Worm (Caenorhabditis elegans) whole organism, mixed stage, embryonic: ENCODE results near the gene srlf-29.

Experiments used
- ceh-83 ChIP-seq: fragments of 200-800 bp; sonication (Bioruptor generic); optimal IDR thresholded peaks from 2 replicates; lab custom pipeline; 2018; ENCODE audit warnings: mild to moderate bottlenecking, missing genetic modification characterization, missing compliant biosample characterization
- ces-1 ChIP-seq: fragments of 150-350 bp; optimal IDR thresholded peaks from 2 replicates; lab custom pipeline; 2014; ENCODE audit warnings: missing biosample characterization, missing genetic modification reagents, missing genetic modification characterization
- elt-3 ChIP-seq: fragments of 150-350 bp; optimal IDR thresholded peaks from 2 replicates; lab custom pipeline; 2014; ENCODE audit warnings: missing biosample characterization, missing genetic modification characterization
- mep-1 ChIP-seq: fragments of 150-350 bp; optimal IDR thresholded peaks from 2 replicates; lab custom pipeline; 2017; ENCODE audit warnings: missing biosample characterization, missing genetic modification reagents, missing genetic modification characterization, inconsistent platforms
- snpc-4 ChIP-seq: fragments of 150-350 bp; optimal IDR thresholded peaks from 2 replicates; lab custom pipeline; 2014; ENCODE audit warnings: missing biosample characterization, missing genetic modification characterization
- unc-62 ChIP-seq: fragments of 150-350 bp; optimal IDR thresholded peaks from 2 replicates; lab custom pipeline; 2014; ENCODE audit warnings: missing biosample characterization, missing genetic modification reagents, missing genetic modification characterization

- TF ChIP-seq mep-1 (tag; lab: Kevin White, UChicago): no peak
- no peak for TF ChIP-seq unc-62
- TF ChIP-seq ceh-83 (GFP tag; lab: Kevin White, UChicago): no peak
- no peak for TF ChIP-seq ces-1
- no peak for TF ChIP-seq elt-3 (tag; lab: Kevin White, UChicago)
- no peak for TF ChIP-seq snpc-4 (tag; lab: Kevin White, UChicago)
Measured at ce11 chrII:1679081-1679480, 13.0 kb downstream of the srlf-29 start, which contains the start of gene irld-36.
